Fruit fly (Drosophila melanogaster): Measurements from ENCODE around the gene CG34428.
A peak's percentile ranks its signal among the peaks of the same experiment; 100 is the strongest.

Gene CG34428

dm6 chr3L:13044335-13044814, 17.2 kb upstream of the CG34428 start, which contains the start of gene Syx13 (continued):
- TF ChIP-seq CG10543 (GFP tag; optimal IDR thresholded peaks at IDR 0.05) (peak; percentile 80), nom (GFP tag; optimal IDR thresholded peaks at IDR 0.05) (peak; percentile 26), fd64A (GFP tag; optimal IDR thresholded peaks at IDR 0.05) (no peak), Trl (optimal IDR thresholded peaks at IDR 0.05) (no peak), Trl (GFP tag; optimal IDR thresholded peaks at IDR 0.05) (no peak), CG7372 (GFP tag; IDR thresholded peaks at IDR 0.05) (no peak), ash1 (GFP tag; optimal IDR thresholded peaks at IDR 0.05) (no peak), odd (GFP tag; optimal IDR thresholded peaks at IDR 0.05) (no peak), gcm2 (GFP tag; optimal IDR thresholded peaks at IDR 0.05) (no peak), Sox102F (GFP tag; optimal IDR thresholded peaks at IDR 0.05) (no peak), btn (GFP tag; optimal IDR thresholded peaks at IDR 0.05) (no peak), gsb (GFP tag; IDR thresholded peaks at IDR 0.05) (no peak), Dad (GFP tag; optimal IDR thresholded peaks at IDR 0.05) (no peak), hb (GFP tag; IDR thresholded peaks at IDR 0.05; ENCODE audit: partially characterized antibody) (peak; percentile 64; the same call in 2 of the 3 replicates), CG18262 (tag; optimal IDR thresholded peaks at IDR 0.05) (peak; percentile 25), phol (tag; optimal IDR thresholded peaks at IDR 0.05) (peak; percentile 34), Fer1 (GFP tag; optimal IDR thresholded peaks at IDR 0.05) (peak; percentile 70), CG4854 (GFP tag; optimal IDR thresholded peaks at IDR 0.05) (no peak), cato (GFP tag; optimal IDR thresholded peaks at IDR 0.05; ENCODE audit: borderline replicate concordance) (no peak), MESR4 (GFP tag; optimal IDR thresholded peaks at IDR 0.05) (peak; percentile 92), CG30403 (GFP tag; optimal IDR thresholded peaks at IDR 0.05) (no peak), CoRest (tag; optimal IDR thresholded peaks at IDR 0.05) (peak; percentile 32), sima (GFP tag; optimal IDR thresholded peaks at IDR 0.05) (no peak), kni (GFP tag; optimal IDR thresholded peaks at IDR 0.05) (peak; percentile 62), mirr (GFP tag; optimal IDR thresholded peaks at IDR 0.05) (peak; percentile 24), pita (GFP tag; optimal IDR thresholded peaks at IDR 0.05) (no peak), CG8388 (GFP tag; optimal IDR thresholded peaks at IDR 0.05) (no peak), ara (GFP tag; IDR thresholded peaks at IDR 0.05) (no peak), CG3995 (GFP tag; optimal IDR thresholded peaks at IDR 0.05) (no peak), CG11504 (tag; optimal IDR thresholded peaks at IDR 0.05) (no peak), stc (GFP tag; IDR thresholded peaks at IDR 0.05) (no peak), CG15514 (GFP tag; optimal IDR thresholded peaks at IDR 0.05) (peak; percentile 68), CG2120 (GFP tag; optimal IDR thresholded peaks at IDR 0.05) (peak; percentile 22), Eip74EF (GFP tag; optimal IDR thresholded peaks at IDR 0.05) (peak in 1 of 2 experiments; percentile 57), ind (GFP tag; optimal IDR thresholded peaks at IDR 0.05) (no peak), hbn (GFP tag; IDR thresholded peaks at IDR 0.05; ENCODE audit: partially characterized antibody) (peak; percentile 73), CG1647 (GFP tag; optimal IDR thresholded peaks at IDR 0.05) (no peak), Max (GFP tag; optimal IDR thresholded peaks at IDR 0.05) (no peak), CG6791 (GFP tag; IDR thresholded peaks at IDR 0.05; ENCODE audit: partially characterized antibody) (peak; percentile 73), dpn (GFP tag; optimal IDR thresholded peaks at IDR 0.05) (peak in 1 of 2 experiments; percentile 8), Opbp (GFP tag; IDR thresholded peaks at IDR 0.05; ENCODE audit: partially characterized antibody) (peak; percentile 84), MTF-1 (GFP tag; optimal IDR thresholded peaks at IDR 0.05; ENCODE audit: borderline replicate concordance) (no peak), sqz (GFP tag; optimal IDR thresholded peaks at IDR 0.05) (no peak), ato (GFP tag; IDR thresholded peaks at IDR 0.05; ENCODE audit: partially characterized antibody) (peak; percentile 69), psq (GFP tag; optimal IDR thresholded peaks at IDR 0.05) (no peak), scrt (GFP tag; optimal IDR thresholded peaks at IDR 0.05) (no peak), Rx (GFP tag; IDR thresholded peaks at IDR 0.05) (no peak), bab2 (GFP tag; optimal IDR thresholded peaks at IDR 0.05) (no peak), CG4424 (GFP tag; optimal IDR thresholded peaks at IDR 0.05) (no peak), sens-2 (GFP tag; IDR thresholded peaks at IDR 0.05) (no peak)

All from whole organism, embryonic.